Worm (Caenorhabditis elegans): ENCODE results near the gene cyn-1.

cyn-1 gene

DNA sequence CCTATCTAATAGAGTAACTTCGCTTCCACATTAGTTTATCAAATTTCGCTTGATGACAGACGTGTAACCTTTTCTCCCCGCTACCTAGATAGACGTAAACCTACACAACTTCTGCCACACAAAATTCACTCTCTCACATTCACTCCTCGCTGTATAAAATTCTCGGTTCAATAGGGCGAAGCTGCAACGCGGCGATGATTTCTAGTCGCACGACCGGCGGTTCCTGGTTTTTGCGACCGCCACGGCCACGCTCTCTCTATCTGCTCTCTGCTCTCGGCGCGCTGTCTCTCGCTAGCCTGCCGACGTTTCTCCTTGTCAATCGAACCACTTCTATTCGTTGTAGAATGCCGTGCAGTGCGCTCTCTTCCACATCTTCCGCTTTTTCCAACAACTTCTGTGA is 4.9 kb upstream of the cyn-1 start:
- no peak for TF ChIP-seq tra-4 (tag; optimal IDR thresholded peaks at IDR 0.05)
- TF ChIP-seq sea-1 (GFP tag; conservative IDR thresholded peaks at IDR 0.05), result 0 out of 2 replicates have a peak, but pooled peaks have one; percentile 21
- no peak for TF ChIP-seq ceh-36 (tag; optimal IDR thresholded peaks at IDR 0.05)
- no peak for TF ChIP-seq pes-1 (GFP tag; IDR thresholded peaks at IDR 0.05)
- TF ChIP-seq hmg-4 (GFP tag; optimal IDR thresholded peaks at IDR 0.05), result peak; percentile 34
- peak; percentile 7 for TF ChIP-seq F13C5.2 (tag; optimal IDR thresholded peaks at IDR 0.05)

ce11 chrV:14351629-14352028 is 4.2 kb upstream of the cyn-1 start, which contains the start of gene vha-13:
Gene vha-13, plus strand, starts transcription at chrV:14351709.
- no peak for TF ChIP-seq hmg-4 (GFP tag; optimal IDR thresholded peaks at IDR 0.05)
- TF ChIP-seq aly-1 (tag; optimal IDR thresholded peaks at IDR 0.05), result no peak
- no peak for TF ChIP-seq tbx-37 (GFP tag; conservative IDR thresholded peaks at IDR 0.05)
- TF ChIP-seq ama-1 (optimal IDR thresholded peaks at IDR 0.05), result no peak
- no peak for TF ChIP-seq ets-7 (tag; optimal IDR thresholded peaks at IDR 0.05)
- TF ChIP-seq tbx-11 (GFP tag; IDR thresholded peaks at IDR 0.05), result no peak
- no peak for TF ChIP-seq tra-4 (tag; optimal IDR thresholded peaks at IDR 0.05)
- no peak for TF ChIP-seq ceh-13 (GFP tag; optimal IDR thresholded peaks at IDR 0.05)
- no peak for TF ChIP-seq hmbx-1 (tag; optimal IDR thresholded peaks at IDR 0.05)
- no peak for TF ChIP-seq B0310.2 (tag; optimal IDR thresholded peaks at IDR 0.05)
- TF ChIP-seq F13C5.2 (tag; optimal IDR thresholded peaks at IDR 0.05), result no peak
- TF ChIP-seq flt-1 (GFP tag; IDR thresholded peaks at IDR 0.05), result no peak
- TF ChIP-seq sea-1 (GFP tag; conservative IDR thresholded peaks at IDR 0.05), result no peak
- TF ChIP-seq scrt-1 (GFP tag; IDR thresholded peaks at IDR 0.05), result no peak

- TF ChIP-seq ceh-13 (GFP tag; optimal IDR thresholded peaks at IDR 0.05), result no peak
- TF ChIP-seq tbx-37 (GFP tag; conservative IDR thresholded peaks at IDR 0.05), result no peak
- TF ChIP-seq ets-7 (tag; optimal IDR thresholded peaks at IDR 0.05), result no peak
- no peak for TF ChIP-seq ceh-36 (tag; optimal IDR thresholded peaks at IDR 0.05)
- no peak for TF ChIP-seq pes-1 (GFP tag; IDR thresholded peaks at IDR 0.05)
- no peak for TF ChIP-seq flt-1 (GFP tag; IDR thresholded peaks at IDR 0.05)
- no peak for TF ChIP-seq ama-1 (optimal IDR thresholded peaks at IDR 0.05)
- no peak for TF ChIP-seq B0310.2 (tag; optimal IDR thresholded peaks at IDR 0.05)
- TF ChIP-seq sea-1 (GFP tag; conservative IDR thresholded peaks at IDR 0.05), result no peak
- TF ChIP-seq tra-4 (tag; optimal IDR thresholded peaks at IDR 0.05), result no peak
Measured at ce11 chrV:14352032-14352431, 3.8 kb upstream of the cyn-1 start.

DNA sequence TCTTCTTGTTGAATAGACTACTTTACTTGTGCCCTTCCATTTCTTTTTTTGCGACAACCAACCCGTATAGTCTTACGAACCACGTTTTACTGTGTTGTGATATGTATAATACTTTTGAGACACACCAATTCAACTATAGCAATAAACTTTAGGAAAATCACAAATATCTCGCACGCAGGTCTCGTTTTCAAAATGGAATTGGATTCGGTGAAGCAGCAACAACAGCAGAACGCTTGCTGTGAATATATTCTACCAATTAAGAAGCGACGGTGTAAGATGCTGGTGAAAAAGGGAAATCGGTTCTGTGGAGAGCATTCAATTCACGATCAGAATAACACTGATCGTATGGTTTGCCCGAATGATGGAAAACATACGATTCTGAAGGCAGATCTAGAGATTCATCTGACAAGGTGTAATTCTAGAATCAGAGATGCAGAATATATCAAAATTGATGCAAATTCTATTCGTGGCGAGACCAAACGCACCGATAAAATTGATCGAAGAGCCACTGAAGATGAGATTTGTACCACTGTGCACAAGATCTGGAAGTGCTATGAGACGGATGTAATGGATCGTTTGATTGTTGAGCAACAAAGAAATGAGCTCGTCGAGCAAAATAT is 1.5 kb upstream of the cyn-1 start, which contains the start of gene Y49A3A.3:
Gene Y49A3A.3 (plus strand): TSS at position 153 of the 620 bp plus-strand sequence.
- no peak for TF ChIP-seq B0310.2 (tag; optimal IDR thresholded peaks at IDR 0.05)
- TF ChIP-seq aly-1 (tag; optimal IDR thresholded peaks at IDR 0.05), result peak; percentile 9
- TF ChIP-seq ama-1 (optimal IDR thresholded peaks at IDR 0.05), result peak; percentile 52

DNA sequence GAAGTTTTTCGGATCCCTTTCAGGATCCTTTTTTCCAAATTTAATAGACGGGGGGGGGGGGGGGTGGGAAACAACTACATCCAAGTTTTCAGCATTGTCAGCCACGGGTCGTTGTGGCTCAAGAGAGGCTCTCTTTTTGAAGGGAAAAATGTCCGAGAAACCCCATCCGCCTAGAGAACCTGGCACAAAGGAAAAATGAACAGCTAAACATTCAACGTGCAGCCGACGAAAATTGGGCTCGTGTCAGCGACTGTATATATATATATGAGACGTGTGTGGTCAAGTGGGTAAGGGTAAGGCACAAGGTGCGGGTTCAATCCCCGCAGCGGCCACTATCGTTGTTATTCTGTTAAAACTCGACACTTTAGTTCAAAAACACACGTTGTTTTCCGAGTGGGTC is 2.7 kb downstream of the cyn-1 start, which contains the start of gene Y49A3A.4:
Gene Y49A3A.4 (minus strand): TSS at position 314 of the 400 bp plus-strand sequence.
- no peak for TF ChIP-seq ets-7 (tag; optimal IDR thresholded peaks at IDR 0.05)
- TF ChIP-seq F13C5.2 (tag; optimal IDR thresholded peaks at IDR 0.05), result no peak
- no peak for TF ChIP-seq scrt-1 (GFP tag; IDR thresholded peaks at IDR 0.05)

ce11 chrV:14361973-14362372 is 6.1 kb downstream of the cyn-1 start:
- TF ChIP-seq ama-1 (optimal IDR thresholded peaks at IDR 0.05) (no peak), hnd-1 (tag; optimal IDR thresholded peaks at IDR 0.05) (no peak), tbx-37 (GFP tag; conservative IDR thresholded peaks at IDR 0.05) (no peak), scrt-1 (GFP tag; IDR thresholded peaks at IDR 0.05) (no peak), ets-7 (tag; optimal IDR thresholded peaks at IDR 0.05) (no peak), aly-1 (tag; optimal IDR thresholded peaks at IDR 0.05) (no peak), B0310.2 (tag; optimal IDR thresholded peaks at IDR 0.05) (no peak), tbx-11 (GFP tag; IDR thresholded peaks at IDR 0.05) (no peak), ceh-36 (tag; optimal IDR thresholded peaks at IDR 0.05) (no peak), sea-1 (GFP tag; conservative IDR thresholded peaks at IDR 0.05) (no peak), pes-1 (GFP tag; IDR thresholded peaks at IDR 0.05) (no peak), ceh-13 (GFP tag; optimal IDR thresholded peaks at IDR 0.05) (no peak), F13C5.2 (tag; optimal IDR thresholded peaks at IDR 0.05) (no peak), tra-4 (tag; optimal IDR thresholded peaks at IDR 0.05) (no peak), hmbx-1 (tag; optimal IDR thresholded peaks at IDR 0.05) (no peak), flt-1 (GFP tag; IDR thresholded peaks at IDR 0.05) (no peak), hmg-4 (GFP tag; optimal IDR thresholded peaks at IDR 0.05) (no peak)

ce11 chrV:14364586-14365248 is 8.8 kb downstream of the cyn-1 start:
- no peak for TF ChIP-seq F13C5.2 (tag; optimal IDR thresholded peaks at IDR 0.05)
- TF ChIP-seq ceh-36 (tag; optimal IDR thresholded peaks at IDR 0.05), result no peak
- TF ChIP-seq hnd-1 (tag; optimal IDR thresholded peaks at IDR 0.05), result no peak
- TF ChIP-seq ceh-13 (GFP tag; optimal IDR thresholded peaks at IDR 0.05), result no peak
- no peak for TF ChIP-seq tbx-37 (GFP tag; conservative IDR thresholded peaks at IDR 0.05)
- TF ChIP-seq B0310.2 (tag; optimal IDR thresholded peaks at IDR 0.05), result no peak
- TF ChIP-seq hmbx-1 (tag; optimal IDR thresholded peaks at IDR 0.05), result no peak

ce11 chrV:14366487-14366962 is 10.6 kb downstream of the cyn-1 start:
- no peak for TF ChIP-seq hmbx-1 (tag; optimal IDR thresholded peaks at IDR 0.05)
- TF ChIP-seq aly-1 (tag; optimal IDR thresholded peaks at IDR 0.05), result peak; percentile 16

All from whole organism, early embryonic.